Worm (Caenorhabditis elegans) whole organism, L4 larva: ENCODE measurements around the gene sbds-1.

ENCODE experiments used
- F10B5.3 ChIP-seq: sonication (generic microtip); optimal IDR thresholded peaks from 2 replicates; lab custom pipeline; 2016; ENCODE audit warnings: mild to moderate bottlenecking, missing genetic modification characterization, missing compliant biosample characterization
- F26F4.8 ChIP-seq: fragments of 200-800 bp; sonication (Bioruptor generic); conservative IDR thresholded peaks from 2 replicates; pipeline ENCODE4 v1.3.6; 2022; ENCODE audit warnings: missing genetic modification characterization, missing compliant biosample characterization
- F49E8.2 ChIP-seq: sonication (generic microtip); optimal IDR thresholded peaks from 2 replicates; lab custom pipeline; 2016; ENCODE audit warnings: missing compliant biosample characterization, mild to moderate bottlenecking, missing genetic modification characterization, borderline replicate concordance
- R02D3.7 ChIP-seq: fragments of 150-350 bp; sonication (generic microtip); optimal IDR thresholded peaks from 3 replicates; lab custom pipeline; 2014; ENCODE audit warnings: missing biosample characterization, missing genetic modification characterization
- Y48G9A.11 ChIP-seq: fragments of 200-800 bp; sonication (Bioruptor generic); IDR thresholded peaks from 2 replicates; pipeline ENCODE4 v1.3.6; 2022; ENCODE audit warnings: missing genetic modification reagents, missing genetic modification characterization, missing compliant biosample characterization
- ZK546.5 ChIP-seq, 2 experiments: sonication (generic microtip); optimal IDR thresholded peaks; 2 replicates each; lab custom pipeline; 2017; ENCODE audit warnings: missing biosample characterization in 2 of 2, missing genetic modification characterization in 2 of 2
- attf-4 ChIP-seq: sonication (generic microtip); optimal IDR thresholded peaks from 3 replicates; lab custom pipeline; 2017; ENCODE audit warnings: missing biosample characterization, missing genetic modification characterization
- ceh-20 ChIP-seq: fragments of 200-800 bp; sonication (Bioruptor generic); IDR thresholded peaks from 2 replicates; pipeline ENCODE4 v1.3.6; 2022; ENCODE audit warnings: missing genetic modification reagents, missing genetic modification characterization, missing compliant biosample characterization
- ceh-44 ChIP-seq: fragments of 200-800 bp; sonication (Bioruptor generic); IDR thresholded peaks from 2 replicates; pipeline ENCODE4 v1.3.6; 2022; ENCODE audit warnings: missing genetic modification reagents, missing genetic modification characterization, missing compliant biosample characterization
- ceh-62 ChIP-seq: sonication (generic microtip); optimal IDR thresholded peaks from 2 replicates; lab custom pipeline; 2017; ENCODE audit warnings: missing biosample characterization, missing genetic modification characterization
- ces-1 ChIP-seq: fragments of 150-350 bp; sonication (generic microtip); optimal IDR thresholded peaks from 4 replicates; lab custom pipeline; 2014; ENCODE audit warnings: missing biosample characterization, missing genetic modification reagents, missing genetic modification characterization
- ctbp-1 ChIP-seq: fragments of 200-800 bp; sonication (Bioruptor generic); IDR thresholded peaks from 2 replicates; pipeline ENCODE4 v1.3.6; 2022; ENCODE audit warnings: missing genetic modification reagents, missing genetic modification characterization, missing compliant biosample characterization
- daf-12 ChIP-seq: fragments of 150-350 bp; optimal IDR thresholded peaks from 2 replicates; lab custom pipeline; 2014; ENCODE audit warnings: missing biosample characterization, missing genetic modification reagents, missing genetic modification characterization
- dmd-6 ChIP-seq: fragments of 200-800 bp; sonication (Bioruptor generic); IDR thresholded peaks from 2 replicates; pipeline ENCODE4 v1.3.6; 2022; ENCODE audit warnings: missing genetic modification reagents, missing genetic modification characterization, missing compliant biosample characterization
- dmd-9 ChIP-seq: fragments of 200-800 bp; sonication (Bioruptor generic); IDR thresholded peaks from 2 replicates; pipeline ENCODE4 v1.3.6; 2022; ENCODE audit warnings: missing genetic modification reagents, missing genetic modification characterization, missing compliant biosample characterization
- dpl-1 ChIP-seq: fragments of 150-350 bp; optimal IDR thresholded peaks from 2 replicates; lab custom pipeline; 2014; ENCODE audit warnings: missing biosample characterization, missing genetic modification reagents, missing genetic modification characterization
- egl-27 ChIP-seq: sonication (generic microtip); optimal IDR thresholded peaks from 3 replicates; lab custom pipeline; 2017; ENCODE audit warnings: missing biosample characterization, missing genetic modification reagents, missing genetic modification characterization
- egl-43 ChIP-seq: fragments of 200-800 bp; sonication (Bioruptor generic); IDR thresholded peaks from 2 replicates; pipeline ENCODE4 v1.3.6; 2022; ENCODE audit warnings: missing genetic modification reagents, missing genetic modification characterization, missing compliant biosample characterization
- fkh-10 ChIP-seq: fragments of 150-350 bp; optimal IDR thresholded peaks from 2 replicates; lab custom pipeline; 2014; ENCODE audit warnings: missing biosample characterization, missing genetic modification reagents, missing genetic modification characterization
- fos-1 ChIP-seq: fragments of 150-350 bp; optimal IDR thresholded peaks from 2 replicates; lab custom pipeline; 2014; ENCODE audit warnings: missing biosample characterization, missing genetic modification characterization
- gei-8 ChIP-seq: fragments of 200-800 bp; sonication (Bioruptor generic); optimal IDR thresholded peaks from 2 replicates; lab custom pipeline; 2018; ENCODE audit warnings: mild to moderate bottlenecking, missing genetic modification characterization, missing compliant biosample characterization
- hlh-30 ChIP-seq: sonication (generic microtip); optimal IDR thresholded peaks from 2 replicates; lab custom pipeline; 2017; ENCODE audit warnings: antibody characterized with exemption, mild to moderate bottlenecking, missing genetic modification characterization, missing compliant biosample characterization; ENCODE audit not compliant: insufficient read depth
- hmg-1.1 ChIP-seq: fragments of 200-800 bp; sonication (Bioruptor generic); IDR thresholded peaks from 2 replicates; pipeline ENCODE4 v1.3.6; 2022; ENCODE audit warnings: missing genetic modification reagents, missing genetic modification characterization, missing compliant biosample characterization
- jun-1 ChIP-seq: fragments of 150-350 bp; optimal IDR thresholded peaks from 2 replicates; lab custom pipeline; 2014; ENCODE audit warnings: missing biosample characterization, missing genetic modification reagents, missing genetic modification characterization
- lin-29 ChIP-seq: fragments of 200-800 bp; sonication (Bioruptor generic); IDR thresholded peaks from 2 replicates; pipeline ENCODE4 v1.3.6; 2022; ENCODE audit warnings: missing genetic modification reagents, missing genetic modification characterization, missing compliant biosample characterization
- lsy-2 ChIP-seq, 2 experiments: fragments of 150-350 bp in 1 of 2; sonication (generic microtip) in 1 of 2; optimal IDR thresholded peaks; 2 replicates each; lab custom pipeline; 2014 to 2017; ENCODE audit warnings: missing biosample characterization in 2 of 2, missing genetic modification characterization in 2 of 2
- madf-5 ChIP-seq, 2 experiments: fragments of 200-800 bp; sonication (Bioruptor generic); IDR thresholded peaks; 2 replicates each; pipeline ENCODE4 v1.3.6; 2022; ENCODE audit warnings: missing compliant biosample characterization in 2 of 2, missing genetic modification characterization in 2 of 2
- mdl-1 ChIP-seq, 2 experiments: fragments of 150-350 bp in 1 of 2; sonication (generic microtip) in 1 of 2; optimal IDR thresholded peaks; 2 replicates each; lab custom pipeline; 2014 to 2017; ENCODE audit warnings: missing biosample characterization in 2 of 2, missing genetic modification characterization in 2 of 2
- mxl-2 ChIP-seq: fragments of 200-800 bp; sonication (Bioruptor generic); conservative IDR thresholded peaks from 2 replicates; pipeline ENCODE4 v1.3.6; 2022; ENCODE audit warnings: missing genetic modification reagents, missing genetic modification characterization, missing compliant biosample characterization
- mxl-3 ChIP-seq: fragments of 200-800 bp; sonication (Bioruptor generic); optimal IDR thresholded peaks from 2 replicates; lab custom pipeline; 2018; ENCODE audit warnings: mild to moderate bottlenecking, missing genetic modification characterization, missing compliant biosample characterization
- nhr-102 ChIP-seq: sonication (generic microtip); optimal IDR thresholded peaks from 2 replicates; lab custom pipeline; 2016; ENCODE audit warnings: mild to moderate bottlenecking, missing genetic modification characterization, moderate library complexity, missing compliant biosample characterization
- nhr-11 ChIP-seq: fragments of 150-350 bp; optimal IDR thresholded peaks from 2 replicates; lab custom pipeline; 2014; ENCODE audit warnings: missing biosample characterization, missing genetic modification characterization
- nhr-237 ChIP-seq: sonication (generic microtip); optimal IDR thresholded peaks from 2 replicates; lab custom pipeline; 2017; ENCODE audit warnings: missing biosample characterization, missing genetic modification characterization
- nhr-25 ChIP-seq: sonication (generic microtip); optimal IDR thresholded peaks from 2 replicates; lab custom pipeline; 2017; ENCODE audit warnings: missing genetic modification characterization, mild to moderate bottlenecking, missing compliant biosample characterization, antibody characterized with exemption, moderate library complexity, borderline replicate concordance; ENCODE audit not compliant: insufficient read depth
- nhr-28 ChIP-seq: fragments of 150-350 bp; optimal IDR thresholded peaks from 2 replicates; lab custom pipeline; 2014; ENCODE audit warnings: missing biosample characterization, missing genetic modification characterization
- nhr-41 ChIP-seq: fragments of 200-800 bp; sonication (Bioruptor generic); IDR thresholded peaks from 2 replicates; pipeline ENCODE4 v1.3.6; 2022; ENCODE audit warnings: missing genetic modification reagents, missing genetic modification characterization, missing compliant biosample characterization
- nhr-48 ChIP-seq: sonication (generic microtip); optimal IDR thresholded peaks from 2 replicates; lab custom pipeline; 2016; ENCODE audit warnings: mild to moderate bottlenecking, missing genetic modification characterization, missing compliant biosample characterization
- nhr-6 ChIP-seq: fragments of 150-350 bp; optimal IDR thresholded peaks from 2 replicates; lab custom pipeline; 2014; ENCODE audit warnings: missing biosample characterization, missing genetic modification characterization
- sdz-12 ChIP-seq: fragments of 200-800 bp; sonication (Bioruptor generic); optimal IDR thresholded peaks from 2 replicates; lab custom pipeline; 2018; ENCODE audit warnings: mild to moderate bottlenecking, missing genetic modification characterization, missing compliant biosample characterization
- snpc-1.2 ChIP-seq: fragments of 200-800 bp; sonication (Bioruptor generic); IDR thresholded peaks from 2 replicates; pipeline ENCODE4 v1.3.6; 2022; ENCODE audit warnings: missing genetic modification reagents, missing genetic modification characterization, missing compliant biosample characterization
- snpc-4 ChIP-seq: fragments of 150-350 bp; optimal IDR thresholded peaks from 2 replicates; lab custom pipeline; 2014; ENCODE audit warnings: missing biosample characterization, missing genetic modification characterization
- spr-1 ChIP-seq: sonication (generic microtip); optimal IDR thresholded peaks from 2 replicates; lab custom pipeline; 2016; ENCODE audit warnings: mild to moderate bottlenecking, missing genetic modification characterization, missing compliant biosample characterization
- spr-3 ChIP-seq: fragments of 200-800 bp; sonication (Bioruptor generic); optimal IDR thresholded peaks from 2 replicates; lab custom pipeline; 2018; ENCODE audit warnings: mild to moderate bottlenecking, missing genetic modification characterization, missing compliant biosample characterization
- tag-97 ChIP-seq: fragments of 200-800 bp; sonication (Bioruptor generic); IDR thresholded peaks from 2 replicates; pipeline ENCODE4 v1.3.6; 2022; ENCODE audit warnings: missing genetic modification characterization, missing compliant biosample characterization
- unc-130 ChIP-seq: sonication (generic microtip); optimal IDR thresholded peaks from 2 replicates; lab custom pipeline; 2016; ENCODE audit warnings: missing genetic modification reagents, missing genetic modification characterization, missing compliant biosample characterization
- unc-62 ChIP-seq, 3 experiments: fragments of 150-350 bp in 1 of 3; sonication (generic microtip); optimal IDR thresholded peaks in 2 of 3; peaks in 1 of 3; 1 replicate in 1 of 3; 2 replicates in 2 of 3; lab custom pipeline; 2014 to 2017; ENCODE audit warnings: missing biosample characterization in 3 of 3, missing genetic modification characterization in 3 of 3, missing genetic modification reagents in 3 of 3, missing genotype in 1 of 3
- vab-7 ChIP-seq: fragments of 200-800 bp; sonication (Bioruptor generic); IDR thresholded peaks from 2 replicates; pipeline ENCODE4 v1.3.6; 2022; ENCODE audit warnings: missing genetic modification reagents, missing genetic modification characterization, missing compliant biosample characterization
- zip-11 ChIP-seq: fragments of 200-800 bp; sonication (Bioruptor generic); IDR thresholded peaks from 2 replicates; pipeline ENCODE4 v1.3.6; 2022; ENCODE audit warnings: missing genetic modification characterization, missing compliant biosample characterization
- zip-2 ChIP-seq: fragments of 150-350 bp; optimal IDR thresholded peaks from 2 replicates; lab custom pipeline; 2014; ENCODE audit warnings: missing biosample characterization, missing genetic modification characterization
- ztf-11 ChIP-seq: fragments of 150-350 bp; optimal IDR thresholded peaks from 2 replicates; lab custom pipeline; 2014; ENCODE audit warnings: missing biosample characterization, missing genetic modification characterization
- ztf-7 ChIP-seq: fragments of 150-350 bp; optimal IDR thresholded peaks from 2 replicates; lab custom pipeline; 2014; ENCODE audit warnings: missing biosample characterization, missing genetic modification characterization

sbds-1 gene

ce11 chrIII:640198-640803 is 2.1 kb upstream of the sbds-1 start, which contains the start of the genes tag-266 and tag-267 (continued):
- TF ChIP-seq sdz-12, result no peak
- TF ChIP-seq ceh-44 (GFP tag; lab: Robert Waterston, UW), result no peak
- no peak for TF ChIP-seq fos-1 (tag; lab: Kevin White, UChicago)
- TF ChIP-seq fkh-10 (GFP tag; lab: Kevin White, UChicago), result peak; percentile 62
- TF ChIP-seq nhr-6 (tag; lab: Kevin White, UChicago), result peak; percentile 1
- peak; percentile 94 for TF ChIP-seq unc-130
- no peak for TF ChIP-seq ctbp-1 (GFP tag; lab: Robert Waterston, UW)
- TF ChIP-seq daf-12 (tag; lab: Kevin White, UChicago), result no peak
- no peak for TF ChIP-seq F10B5.3 (tag; lab: Kevin White, UChicago)
- no peak for TF ChIP-seq nhr-41 (GFP tag; lab: Robert Waterston, UW)
- TF ChIP-seq nhr-25 (tag; lab: Kevin White, UChicago), result no peak
- TF ChIP-seq madf-5 (GFP tag; IDR thresholded peaks at IDR 0.05; lab: Robert Waterston, UW), result no peak
- TF ChIP-seq ceh-62, result no peak
- TF ChIP-seq mxl-2 (GFP tag; lab: Robert Waterston, UW), result no peak
- TF ChIP-seq mdl-1 (tag; optimal IDR thresholded peaks at IDR 0.05; lab: Kevin White, UChicago), result peak in 1 of 2 experiments; percentile 27
- no peak for TF ChIP-seq egl-27 (tag; lab: Kevin White, UChicago)
- TF ChIP-seq zip-2 (tag; lab: Kevin White, UChicago), result no peak
- TF ChIP-seq R02D3.7, result no peak
- TF ChIP-seq ces-1 (GFP tag; lab: Kevin White, UChicago), result no peak
- no peak for TF ChIP-seq ceh-20 (GFP tag; lab: Robert Waterston, UW)
- peak; percentile 44 for TF ChIP-seq nhr-11 (tag; lab: Kevin White, UChicago)
- no peak for TF ChIP-seq unc-62 (GFP tag; optimal IDR thresholded peaks at IDR 0.05 in 1 of 2; lab: Kevin White, UChicago)
- TF ChIP-seq unc-62 (tag; optimal IDR thresholded peaks at IDR 0.05; lab: Kevin White, UChicago), result no peak
- TF ChIP-seq attf-4, result no peak
- no peak for TF ChIP-seq nhr-48 (tag; lab: Kevin White, UChicago)
- no peak for TF ChIP-seq spr-3 (GFP tag; lab: Kevin White, UChicago)
- no peak for TF ChIP-seq snpc-1.2 (GFP tag; lab: Robert Waterston, UW)
- no peak for TF ChIP-seq tag-97 (GFP tag; lab: Robert Waterston, UW)
- TF ChIP-seq egl-43 (GFP tag; lab: Robert Waterston, UW), result no peak
- TF ChIP-seq gei-8 (GFP tag; lab: Kevin White, UChicago), result no peak
- TF ChIP-seq nhr-28 (tag; lab: Kevin White, UChicago), result peak; percentile 33
- no peak for TF ChIP-seq Y48G9A.11 (GFP tag; lab: Robert Waterston, UW)
- no peak for TF ChIP-seq dmd-9
- TF ChIP-seq mxl-3 (GFP tag; lab: Kevin White, UChicago), result no peak
- no peak for TF ChIP-seq ztf-7 (tag; lab: Kevin White, UChicago)
- no peak for TF ChIP-seq nhr-102 (tag; lab: Kevin White, UChicago)
- no peak for TF ChIP-seq ztf-11 (tag; lab: Kevin White, UChicago)
- TF ChIP-seq lin-29 (GFP tag; lab: Robert Waterston, UW), result no peak
- TF ChIP-seq dpl-1 (GFP tag; lab: Kevin White, UChicago), result peak; percentile 43
- TF ChIP-seq lsy-2 (tag; optimal IDR thresholded peaks at IDR 0.05; lab: Kevin White, UChicago), result peak in 1 of 2 experiments; percentile 73
- no peak for TF ChIP-seq snpc-4 (tag; lab: Kevin White, UChicago)
- peak; percentile 62; the same call in 1 of the 2 replicates for TF ChIP-seq vab-7 (GFP tag; lab: Robert Waterston, UW)
- peak; percentile 55; the same call in 1 of the 2 replicates for TF ChIP-seq hmg-1.1 (GFP tag; lab: Robert Waterston, UW)
- peak; percentile 23 for TF ChIP-seq spr-1
- TF ChIP-seq nhr-237 (tag; lab: Kevin White, UChicago), result no peak
- no peak; the same call in 1 of the 2 replicates for TF ChIP-seq dmd-6
- no peak for TF ChIP-seq jun-1 (tag; lab: Kevin White, UChicago)
- no peak for TF ChIP-seq zip-11 (GFP tag; lab: Robert Waterston, UW)
- TF ChIP-seq F26F4.8, result no peak
- peak; percentile 57 for TF ChIP-seq hlh-30
- no peak for TF ChIP-seq F49E8.2 (tag; lab: Kevin White, UChicago)
- no peak for TF ChIP-seq ZK546.5 (tag; optimal IDR thresholded peaks at IDR 0.05; lab: Kevin White, UChicago)
